Worm (Caenorhabditis elegans) whole organism, early embryonic: ENCODE measurements around the gene VC5.2.

Source experiments
- B0310.2 ChIP-seq: sonication (generic microtip); optimal IDR thresholded peaks from 2 replicates; lab custom pipeline; 2016; ENCODE audit warnings: mild to moderate bottlenecking, missing genetic modification characterization, missing compliant biosample characterization
- F13C5.2 ChIP-seq: sonication (generic microtip); optimal IDR thresholded peaks from 2 replicates; lab custom pipeline; 2017; ENCODE audit warnings: mild to moderate bottlenecking, missing genetic modification characterization, inconsistent platforms, missing compliant biosample characterization
- ama-1 ChIP-seq: fragments of 150-350 bp; optimal IDR thresholded peaks from 2 replicates; lab custom pipeline; 2014
- ceh-13 ChIP-seq: fragments of 200-800 bp; sonication (Bioruptor generic); optimal IDR thresholded peaks from 2 replicates; lab custom pipeline; 2018; ENCODE audit warnings: mild to moderate bottlenecking, missing genetic modification characterization, missing compliant biosample characterization
- hmbx-1 ChIP-seq: sonication (generic microtip); optimal IDR thresholded peaks from 2 replicates; lab custom pipeline; 2016; ENCODE audit warnings: mild to moderate bottlenecking, missing genetic modification characterization, missing compliant biosample characterization
- hnd-1 ChIP-seq: sonication (generic microtip); optimal IDR thresholded peaks from 2 replicates; lab custom pipeline; 2016; ENCODE audit warnings: missing genetic modification characterization, missing compliant biosample characterization
- pes-1 ChIP-seq: fragments of 200-800 bp; sonication (Bioruptor generic); IDR thresholded peaks from 2 replicates; pipeline ENCODE4 v1.3.6; 2022; ENCODE audit warnings: missing genetic modification reagents, missing genetic modification characterization, missing compliant biosample characterization

- no peak for TF ChIP-seq hmbx-1 (tag; lab: Kevin White, UChicago)
- TF ChIP-seq pes-1 (GFP tag; lab: Robert Waterston, UW), result no peak
- no peak for TF ChIP-seq ama-1 (lab: Kevin White, UChicago)
- TF ChIP-seq F13C5.2 (tag; lab: Kevin White, UChicago), result no peak
- no peak for TF ChIP-seq B0310.2 (tag; lab: Kevin White, UChicago)
- no peak for TF ChIP-seq hnd-1
- TF ChIP-seq ceh-13 (GFP tag; lab: Kevin White, UChicago), result no peak
Observed at ce11 chrV:7130974-7131373, 45.2 kb downstream of the VC5.2 start, which contains the start of gene srx-36.
